Fruit fly (Drosophila melanogaster) whole organism, adult: ENCODE measurements around the gene CG6118.

ENCODE experiments used
- CG11617 ChIP-seq: fragments of 200-800 bp; sonication (Bioruptor generic); optimal IDR thresholded peaks from 2 replicates; lab custom pipeline; 2017; ENCODE audit warnings: mild to moderate bottlenecking, missing biosample characterization, missing genetic modification reagents, missing genetic modification characterization
- CG7101 ChIP-seq: fragments of 200-800 bp; sonication (Bioruptor generic); optimal IDR thresholded peaks from 2 replicates; lab custom pipeline; 2018; ENCODE audit warnings: missing biosample characterization, mild to moderate bottlenecking, missing genetic modification characterization, moderate library complexity
- cnc ChIP-seq, 2 experiments: fragments of >200 bp; optimal IDR thresholded peaks; 2 replicates each; lab custom pipeline; 2017

DNA sequence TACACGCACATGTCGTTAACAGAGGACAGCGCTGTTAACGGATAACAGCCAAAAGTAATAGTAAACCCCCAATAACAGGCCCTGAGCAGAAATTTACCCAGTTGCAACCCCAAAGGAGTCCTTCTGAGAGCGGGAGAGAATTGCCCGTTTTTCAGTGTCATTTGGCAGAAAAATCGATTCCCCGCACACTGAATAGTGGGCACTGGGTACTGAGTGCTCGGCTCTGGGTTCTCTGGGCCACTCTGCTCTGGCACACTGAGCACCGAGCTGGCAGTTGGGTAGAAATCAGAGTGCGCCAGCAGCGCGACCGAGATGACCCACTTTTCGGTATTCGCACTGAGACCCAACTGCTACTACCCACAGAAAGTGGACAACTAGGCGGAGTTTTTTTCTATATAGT, 60.1 kb downstream of the CG6118 start, which contains the start of gene Rbp:
- TF ChIP-seq CG7101 (no peak), cnc (optimal IDR thresholded peaks at IDR 0.05; lab: Kevin White, UChicago) (no peak), CG11617 (GFP tag; lab: Kevin White, UChicago) (no peak)
